Fruit fly (Drosophila melanogaster) Kc167 (cell line): ENCODE data around the gene CG43814.

Experiments
- Myc ChIP-seq: fragments of >200 bp; optimal IDR thresholded peaks from 2 replicates; lab custom pipeline; 2017; ENCODE audit warnings: missing external identifiers
- Sin3A ChIP-seq: fragments of >200 bp; optimal IDR thresholded peaks from 2 replicates; lab custom pipeline; 2018; ENCODE audit warnings: missing external identifiers
- h ChIP-seq: fragments of >200 bp; optimal IDR thresholded peaks from 3 replicates; lab custom pipeline; 2018; ENCODE audit warnings: missing external identifiers
- insv ChIP-seq: fragments of >200 bp; optimal IDR thresholded peaks from 3 replicates; lab custom pipeline; 2018; ENCODE audit warnings: missing external identifiers
- psq ChIP-seq: fragments of >200 bp; optimal IDR thresholded peaks from 2 replicates; lab custom pipeline; 2017; ENCODE audit warnings: missing external identifiers
- ttk ChIP-seq: sonication (Bioruptor generic); optimal IDR thresholded peaks from 2 replicates; lab custom pipeline; 2017; ENCODE audit warnings: missing external identifiers

DNA sequence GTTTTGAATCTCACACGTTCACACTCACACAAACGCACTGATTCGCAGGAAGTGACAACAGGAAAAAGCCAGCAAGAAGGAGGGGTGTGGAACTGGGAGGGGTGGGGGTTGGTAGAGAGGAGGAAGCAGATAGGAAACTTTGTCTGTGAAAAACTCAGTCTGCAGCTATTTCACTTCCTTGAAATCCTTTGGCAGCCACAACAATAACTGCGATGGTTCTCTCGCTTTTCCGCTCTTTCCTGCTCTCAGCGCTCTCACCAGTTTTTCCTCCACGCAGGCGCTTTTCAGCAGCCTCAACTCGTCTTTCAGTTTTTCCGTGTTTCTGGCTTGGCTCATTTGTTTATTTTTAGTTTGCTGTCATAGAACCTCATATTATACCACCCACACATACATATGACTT lies 41.7 kb upstream of the CG43814 start:
- TF ChIP-seq h (no peak), Sin3A (lab: Kevin White, UChicago) (no peak), psq (lab: Kevin White, UChicago) (no peak), ttk (lab: Kevin White, UChicago) (no peak), insv (lab: Kevin White, UChicago) (no peak), Myc (lab: Kevin White, UChicago) (no peak)
